Fruit fly (Drosophila melanogaster): ENCODE data around the gene CG10184.

Gene CG10184

DNA sequence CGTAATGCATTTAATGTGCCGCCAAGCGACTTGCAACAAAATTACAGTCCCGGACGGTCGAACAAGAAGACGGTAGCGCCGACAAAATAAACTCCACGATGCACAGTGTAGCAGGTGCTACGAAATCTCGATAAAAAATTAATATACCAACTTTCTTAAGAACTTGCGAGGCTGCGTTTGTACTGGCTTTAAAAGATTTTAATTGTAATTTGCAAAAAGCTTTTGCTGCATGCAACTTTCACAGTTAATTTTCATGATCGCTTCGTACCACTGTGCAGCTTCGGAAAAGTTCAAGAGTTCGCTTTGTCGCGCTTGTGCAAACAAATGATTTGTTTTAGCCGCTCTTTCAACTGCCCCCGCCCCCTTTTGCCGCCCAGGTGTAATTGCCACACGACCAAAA, 40.9 kb upstream of the CG10184 start (continued):
- TF ChIP-seq nom (GFP tag; optimal IDR thresholded peaks at IDR 0.05) (no peak), exex (tag; optimal IDR thresholded peaks at IDR 0.05) (no peak), Ada2b (GFP tag; IDR thresholded peaks at IDR 0.05) (peak; percentile 86), CG6765 (GFP tag; optimal IDR thresholded peaks at IDR 0.05) (no peak), CG34376 (GFP tag; optimal IDR thresholded peaks at IDR 0.05) (no peak), ind (GFP tag; optimal IDR thresholded peaks at IDR 0.05) (peak; percentile 76), HLHmδ (GFP tag; optimal IDR thresholded peaks at IDR 0.05) (no peak), Sry-β (GFP tag; optimal IDR thresholded peaks at IDR 0.05) (no peak), Dfd (GFP tag; optimal IDR thresholded peaks at IDR 0.05) (no peak), grau (tag; optimal IDR thresholded peaks at IDR 0.05) (peak; percentile 61), CG17186 (GFP tag; optimal IDR thresholded peaks at IDR 0.05) (no peak), CG14014 (GFP tag; IDR thresholded peaks at IDR 0.05) (peak; percentile 65), CG6813 (GFP tag; optimal IDR thresholded peaks at IDR 0.05) (peak; percentile 48), chif (GFP tag; optimal IDR thresholded peaks at IDR 0.05) (peak; percentile 69 to 77), CG2116 (GFP tag; optimal IDR thresholded peaks at IDR 0.05) (peak; percentile 10), Doc3 (GFP tag; IDR thresholded peaks at IDR 0.05; ENCODE audit: partially characterized antibody) (no peak), E2f1 (GFP tag; IDR thresholded peaks at IDR 0.05) (peak; percentile 77), Hmr (GFP tag; optimal IDR thresholded peaks at IDR 0.05) (peak; percentile 62), CG43689 (GFP tag; IDR thresholded peaks at IDR 0.05) (peak; percentile 54), pfk (GFP tag; optimal IDR thresholded peaks at IDR 0.05) (no peak), gem (tag; optimal IDR thresholded peaks at IDR 0.05) (peak; percentile 78), wor (GFP tag; IDR thresholded peaks at IDR 0.05) (peak; percentile 63), CG4617 (GFP tag; optimal IDR thresholded peaks at IDR 0.05; ENCODE audit: borderline replicate concordance) (no peak), ERR (GFP tag; optimal IDR thresholded peaks at IDR 0.05) (peak; percentile 31), Lhr (GFP tag; optimal IDR thresholded peaks at IDR 0.05) (peak; percentile 7), Aef1 (GFP tag; IDR thresholded peaks at IDR 0.05) (peak; percentile 74), CG6272 (GFP tag; IDR thresholded peaks at IDR 0.05) (peak; percentile 55; the same call in 1 of the 2 replicates), peb (GFP tag; IDR thresholded peaks at IDR 0.05) (peak; percentile 63), CG7839 (tag; optimal IDR thresholded peaks at IDR 0.05) (peak; percentile 79), CG15269 (tag; optimal IDR thresholded peaks at IDR 0.05) (peak; percentile 75), CG6689 (GFP tag; IDR thresholded peaks at IDR 0.05) (peak; percentile 80), CG10543 (GFP tag; optimal IDR thresholded peaks at IDR 0.05) (no peak), Dad (GFP tag; optimal IDR thresholded peaks at IDR 0.05) (peak; percentile 64), BtbVII (GFP tag; optimal IDR thresholded peaks at IDR 0.05) (peak; percentile 29), sens (GFP tag) (peak; percentile 98), so (GFP tag; IDR thresholded peaks at IDR 0.05) (peak; percentile 81), Eip74EF (GFP tag; optimal IDR thresholded peaks at IDR 0.05) (peak in 1 of 2 experiments; percentile 49), HLH54F (GFP tag; optimal IDR thresholded peaks at IDR 0.05) (peak; percentile 58), lilli (GFP tag; optimal IDR thresholded peaks at IDR 0.05) (peak; percentile 72), CG10979 (tag; optimal IDR thresholded peaks at IDR 0.05) (peak; percentile 68), HHEX (GFP tag; optimal IDR thresholded peaks at IDR 0.05) (peak; percentile 73), fd3F (GFP tag; optimal IDR thresholded peaks at IDR 0.05) (peak; percentile 17), CG7987 (GFP tag; optimal IDR thresholded peaks at IDR 0.05) (peak; percentile 5), CG6254 (GFP tag; optimal IDR thresholded peaks at IDR 0.05) (peak; percentile 58), CG7745 (tag; optimal IDR thresholded peaks at IDR 0.05) (no peak), unpg (GFP tag; optimal IDR thresholded peaks at IDR 0.05) (peak; percentile 78), CG15601 (tag; optimal IDR thresholded peaks at IDR 0.05) (peak; percentile 31), Atf3 (GFP tag; optimal IDR thresholded peaks at IDR 0.05) (peak; percentile 35), Taf1 (GFP tag; IDR thresholded peaks at IDR 0.05) (no peak), Doc2 (GFP tag; IDR thresholded peaks at IDR 0.05) (no peak)
